Fruit fly (Drosophila melanogaster) whole organism, embryonic: ENCODE data around the gene SREBP.

Source experiments
- Aef1 ChIP-seq: fragments of 200-800 bp; sonication (Bioruptor generic); IDR thresholded peaks from 3 replicates; pipeline ENCODE4 v1.3.6; 2022; ENCODE audit warnings: missing biosample characterization, missing genetic modification characterization
- Atf6 ChIP-seq: fragments of 200-800 bp; sonication (Bioruptor generic); IDR thresholded peaks from 2 replicates; pipeline ENCODE4 v1.3.6; 2022; ENCODE audit warnings: missing biosample characterization, missing genetic modification characterization
- B-H1 ChIP-seq: fragments of 200-800 bp; sonication (Bioruptor generic); IDR thresholded peaks from 3 replicates; pipeline ENCODE4 v1.3.6; 2022; ENCODE audit warnings: missing biosample characterization, missing genetic modification characterization
- BEAF-32 ChIP-seq: fragments of 200-800 bp; sonication (Bioruptor generic); optimal IDR thresholded peaks from 3 replicates; lab custom pipeline; 2017; ENCODE audit warnings: missing biosample characterization, missing genetic modification characterization, mild to moderate bottlenecking, moderate library complexity, missing genetic modification reagents
- CG10209 ChIP-seq: fragments of 200-800 bp; sonication (Bioruptor generic); optimal IDR thresholded peaks from 3 replicates; lab custom pipeline; 2017; ENCODE audit warnings: missing biosample characterization, mild to moderate bottlenecking, missing genetic modification characterization, missing genetic modification reagents
- CG1024 ChIP-seq: fragments of 200-800 bp; sonication (Bioruptor generic); IDR thresholded peaks from 2 replicates; pipeline ENCODE4 v1.3.6; 2022; ENCODE audit warnings: missing biosample characterization, missing genetic modification characterization
- CG12219 ChIP-seq: fragments of 200-800 bp; sonication (Bioruptor generic); optimal IDR thresholded peaks from 3 replicates; lab custom pipeline; 2018; ENCODE audit warnings: missing biosample characterization, mild to moderate bottlenecking, missing genetic modification characterization
- CG14860 ChIP-seq: fragments of 200-800 bp; sonication (Bioruptor generic); IDR thresholded peaks from 3 replicates; pipeline ENCODE4 v1.3.6; 2022; ENCODE audit warnings: missing biosample characterization, missing genetic modification characterization; ENCODE audit not compliant: partially characterized antibody
- CG14965 ChIP-seq: fragments of 200-800 bp; sonication (Bioruptor generic); optimal IDR thresholded peaks from 2 replicates; lab custom pipeline; 2016; ENCODE audit warnings: missing biosample characterization, missing genetic modification characterization, borderline replicate concordance
- CG15601 ChIP-seq: fragments of 200-800 bp; sonication (Bioruptor generic); optimal IDR thresholded peaks from 3 replicates; lab custom pipeline; 2019; ENCODE audit warnings: missing biosample characterization, mild to moderate bottlenecking, missing genetic modification characterization, moderate library complexity
- CG17328 ChIP-seq: fragments of 200-800 bp; sonication (Bioruptor generic); IDR thresholded peaks from 2 replicates; pipeline ENCODE4 v1.3.6; 2022; ENCODE audit warnings: missing biosample characterization, missing genetic modification characterization
- CG18011 ChIP-seq: fragments of 200-800 bp; sonication (Bioruptor generic); optimal IDR thresholded peaks from 2 replicates; lab custom pipeline; 2017; ENCODE audit warnings: missing biosample characterization, missing genetic modification characterization, mild to moderate bottlenecking, moderate library complexity, missing genotype
- CG2116 ChIP-seq: fragments of 200-800 bp; sonication (Bioruptor generic); optimal IDR thresholded peaks from 3 replicates; lab custom pipeline; 2018; ENCODE audit warnings: missing biosample characterization, mild to moderate bottlenecking, missing genetic modification characterization
- CG2678 ChIP-seq: fragments of 200-800 bp; sonication (Bioruptor generic); optimal IDR thresholded peaks from 3 replicates; lab custom pipeline; 2019; ENCODE audit warnings: missing biosample characterization, mild to moderate bottlenecking, missing genetic modification characterization, moderate library complexity
- CG3847 ChIP-seq: fragments of 200-800 bp; sonication (Bioruptor generic); IDR thresholded peaks from 2 replicates; pipeline ENCODE4 v1.3.6; 2022; ENCODE audit warnings: missing biosample characterization, missing genetic modification characterization
- CG6254 ChIP-seq: fragments of 200-800 bp; sonication (Bioruptor generic); optimal IDR thresholded peaks from 3 replicates; lab custom pipeline; 2017; ENCODE audit warnings: mild to moderate bottlenecking, missing biosample characterization, missing genetic modification reagents, missing genetic modification characterization
- CG7839 ChIP-seq: fragments of 200-800 bp; sonication (Bioruptor generic); optimal IDR thresholded peaks from 3 replicates; lab custom pipeline; 2018; ENCODE audit warnings: missing biosample characterization, mild to moderate bottlenecking, missing genetic modification characterization, moderate library complexity
- CG8924 ChIP-seq: fragments of 200-800 bp; optimal IDR thresholded peaks from 3 replicates; lab custom pipeline; 2019; ENCODE audit warnings: missing biosample characterization, mild to moderate bottlenecking, missing genetic modification characterization, moderate library complexity
- CrebB ChIP-seq: fragments of 200-800 bp; sonication (Bioruptor generic); optimal IDR thresholded peaks from 3 replicates; lab custom pipeline; 2018; ENCODE audit warnings: missing biosample characterization, mild to moderate bottlenecking, missing genetic modification characterization
- Dip3 ChIP-seq: fragments of 200-800 bp; sonication (Bioruptor generic); optimal IDR thresholded peaks from 3 replicates; lab custom pipeline; 2016; ENCODE audit warnings: missing biosample characterization, missing genetic modification characterization
- Gsc ChIP-seq: fragments of 200-800 bp; sonication (Bioruptor generic); IDR thresholded peaks from 2 replicates; pipeline ENCODE4 v1.3.6; 2022; ENCODE audit warnings: missing biosample characterization, missing genetic modification characterization
- H2.0 ChIP-seq: fragments of 200-800 bp; sonication (Bioruptor generic); IDR thresholded peaks from 2 replicates; pipeline ENCODE4 v1.3.6; 2022; ENCODE audit warnings: missing biosample characterization, missing genetic modification characterization
- Kr ChIP-seq: fragments of 200-800 bp; sonication (Bioruptor generic); optimal IDR thresholded peaks from 2 replicates; lab custom pipeline; 2017; ENCODE audit warnings: missing biosample characterization, mild to moderate bottlenecking, missing genetic modification characterization
- Mad ChIP-seq: fragments of 200-800 bp; sonication (Bioruptor generic); optimal IDR thresholded peaks from 2 replicates; lab custom pipeline; 2016; ENCODE audit warnings: missing biosample characterization, missing genetic modification characterization
- Meics ChIP-seq: fragments of 200-800 bp; sonication (Bioruptor generic); optimal IDR thresholded peaks from 2 replicates; lab custom pipeline; 2017; ENCODE audit warnings: missing biosample characterization, mild to moderate bottlenecking, missing genetic modification characterization
- NC2α ChIP-seq: fragments of 200-800 bp; sonication (Bioruptor generic); optimal IDR thresholded peaks from 2 replicates; lab custom pipeline; 2016; ENCODE audit warnings: missing biosample characterization, missing genetic modification characterization
- Nf-YC ChIP-seq: fragments of 200-800 bp; optimal IDR thresholded peaks from 3 replicates; lab custom pipeline; 2019; ENCODE audit warnings: missing biosample characterization, mild to moderate bottlenecking, missing genetic modification characterization, moderate library complexity
- Optix ChIP-seq: fragments of 200-800 bp; sonication (Bioruptor generic); IDR thresholded peaks from 3 replicates; pipeline ENCODE4 v1.3.6; 2022; ENCODE audit warnings: missing biosample characterization, missing genetic modification characterization
- Poxn ChIP-seq: fragments of 200-800 bp; sonication (Bioruptor generic); IDR thresholded peaks from 2 replicates; pipeline ENCODE4 v1.3.6; 2022; ENCODE audit warnings: missing biosample characterization, missing genetic modification characterization
- Side ChIP-seq: fragments of 200-800 bp; sonication (Bioruptor generic); optimal IDR thresholded peaks from 2 replicates; lab custom pipeline; 2016; ENCODE audit warnings: missing biosample characterization, missing genetic modification characterization
- ase ChIP-seq: fragments of 200-800 bp; sonication (Bioruptor generic); IDR thresholded peaks from 3 replicates; pipeline ENCODE4 v1.3.6; 2022; ENCODE audit warnings: missing biosample characterization, missing genetic modification characterization
- corto ChIP-seq: fragments of 200-800 bp; sonication (Bioruptor generic); optimal IDR thresholded peaks from 2 replicates; lab custom pipeline; 2016; ENCODE audit warnings: missing biosample characterization, mild to moderate bottlenecking, missing genetic modification characterization, moderate library complexity
- disco-r ChIP-seq: fragments of 200-800 bp; sonication (Bioruptor generic); optimal IDR thresholded peaks from 2 replicates; lab custom pipeline; 2016; ENCODE audit warnings: missing biosample characterization, missing genetic modification characterization
- dmrt11E ChIP-seq: fragments of 200-800 bp; sonication (Bioruptor generic); optimal IDR thresholded peaks from 3 replicates; lab custom pipeline; 2018; ENCODE audit warnings: missing biosample characterization, mild to moderate bottlenecking, missing genetic modification characterization, moderate library complexity
- gcm ChIP-seq: fragments of 200-800 bp; sonication (Bioruptor generic); optimal IDR thresholded peaks from 2 replicates; lab custom pipeline; 2019; ENCODE audit warnings: missing biosample characterization, mild to moderate bottlenecking, missing genetic modification characterization, moderate library complexity
- grau ChIP-seq: fragments of 200-800 bp; optimal IDR thresholded peaks from 3 replicates; lab custom pipeline; 2019; ENCODE audit warnings: missing biosample characterization, mild to moderate bottlenecking, missing genetic modification characterization, moderate library complexity
- lbe ChIP-seq: fragments of 200-800 bp; sonication (Bioruptor generic); optimal IDR thresholded peaks from 2 replicates; lab custom pipeline; 2016; ENCODE audit warnings: missing biosample characterization, mild to moderate bottlenecking, missing genetic modification characterization
- luna ChIP-seq: fragments of 200-800 bp; sonication (Bioruptor generic); optimal IDR thresholded peaks from 2 replicates; lab custom pipeline; 2016; ENCODE audit warnings: missing biosample characterization, missing genetic modification characterization
- nau ChIP-seq: fragments of 200-800 bp; sonication (Bioruptor generic); optimal IDR thresholded peaks from 3 replicates; lab custom pipeline; 2017; ENCODE audit warnings: missing biosample characterization, mild to moderate bottlenecking, missing genetic modification characterization, missing genetic modification reagents
- nom ChIP-seq: fragments of 200-800 bp; sonication (Bioruptor generic); optimal IDR thresholded peaks from 2 replicates; lab custom pipeline; 2017; ENCODE audit warnings: missing biosample characterization, missing genetic modification characterization, mild to moderate bottlenecking, moderate library complexity, missing genetic modification reagents
- pzg ChIP-seq: fragments of 200-800 bp; sonication (Bioruptor generic); optimal IDR thresholded peaks from 3 replicates; lab custom pipeline; 2018; ENCODE audit warnings: missing biosample characterization, mild to moderate bottlenecking, missing genetic modification characterization, moderate library complexity
- run ChIP-seq: fragments of 200-800 bp; sonication (Bioruptor generic); optimal IDR thresholded peaks from 3 replicates; lab custom pipeline; 2018; ENCODE audit warnings: missing biosample characterization, mild to moderate bottlenecking, missing genetic modification characterization
- sc ChIP-seq, 3 experiments: fragments of >200 bp in 2 of 3; fragments of 200-800 bp in 1 of 3; sonication (Bioruptor generic) in 1 of 3; optimal IDR thresholded peaks; 2 replicates in 2 of 3; 3 replicates in 1 of 3; lab custom pipeline; 2017; ENCODE audit warnings: mild to moderate bottlenecking in 1 of 3, missing biosample characterization in 1 of 3, missing genetic modification characterization in 1 of 3, missing genetic modification reagents in 1 of 3
- slp2 ChIP-seq: fragments of 200-800 bp; sonication (Bioruptor generic); optimal IDR thresholded peaks from 2 replicates; lab custom pipeline; 2016; ENCODE audit warnings: missing biosample characterization, missing genetic modification characterization
- sna ChIP-seq: fragments of 200-800 bp; sonication (Bioruptor generic); IDR thresholded peaks from 2 replicates; pipeline ENCODE4 v1.3.6; 2022; ENCODE audit warnings: missing biosample characterization, missing genetic modification characterization; ENCODE audit not compliant: partially characterized antibody
- tna ChIP-seq: fragments of 200-800 bp; sonication (Bioruptor generic); IDR thresholded peaks from 2 replicates; pipeline ENCODE4 v1.3.6; 2022; ENCODE audit warnings: missing biosample characterization, missing genetic modification characterization; ENCODE audit not compliant: partially characterized antibody
- unc-4 ChIP-seq: fragments of 200-800 bp; sonication (Bioruptor generic); IDR thresholded peaks from 2 replicates; pipeline ENCODE4 v1.3.6; 2022; ENCODE audit warnings: missing biosample characterization, missing genetic modification characterization; ENCODE audit not compliant: partially characterized antibody
- zfh2 ChIP-seq: fragments of 200-800 bp; sonication (Bioruptor generic); optimal IDR thresholded peaks from 2 replicates; lab custom pipeline; 2016; ENCODE audit warnings: missing biosample characterization, missing genetic modification characterization

The SREBP gene

dm6 chr3L:19845047-19845906 lies 51.5 kb downstream of the SREBP start, which contains the start of gene Papss (continued):
- no peak for TF ChIP-seq slp2 (GFP tag; lab: Kevin White, UChicago)
- no peak for TF ChIP-seq B-H1 (GFP tag; lab: Robert Waterston, UW)
- TF ChIP-seq nom (GFP tag; lab: Kevin White, UChicago), result no peak
- TF ChIP-seq CG6254 (GFP tag; lab: Kevin White, UChicago), result peak; percentile 3
- TF ChIP-seq run (tag; lab: Kevin White, UChicago), result no peak
- TF ChIP-seq CG1024, result no peak
- no peak for TF ChIP-seq H2.0 (GFP tag; lab: Robert Waterston, UW)
- no peak for TF ChIP-seq CG14965 (GFP tag; lab: Kevin White, UChicago)
- TF ChIP-seq Nf-YC (tag; lab: Kevin White, UChicago), result no peak
- TF ChIP-seq Mad, result no peak
- no peak for TF ChIP-seq sc (optimal IDR thresholded peaks at IDR 0.05; lab: Kevin White, UChicago)
- TF ChIP-seq sc (GFP tag; optimal IDR thresholded peaks at IDR 0.05; lab: Kevin White, UChicago), result no peak
- peak; percentile 40 for TF ChIP-seq pzg
- no peak for TF ChIP-seq NC2α (GFP tag; lab: Kevin White, UChicago)
- no peak for TF ChIP-seq Kr
- TF ChIP-seq tna (GFP tag; lab: Robert Waterston, UW), result no peak
- no peak for TF ChIP-seq Poxn (GFP tag; lab: Robert Waterston, UW)
- TF ChIP-seq CG14860 (GFP tag; lab: Robert Waterston, UW), result peak; percentile 32; the same call in 1 of the 3 replicates
- peak; percentile 54 for TF ChIP-seq CG2678 (tag; lab: Kevin White, UChicago)
- TF ChIP-seq CG12219 (GFP tag; lab: Kevin White, UChicago), result peak; percentile 14
- TF ChIP-seq CG7839 (tag; lab: Kevin White, UChicago), result no peak
- no peak for TF ChIP-seq grau (tag; lab: Kevin White, UChicago)
- no peak for TF ChIP-seq gcm (GFP tag; lab: Kevin White, UChicago)
- no peak for TF ChIP-seq zfh2 (GFP tag; lab: Kevin White, UChicago)
- no peak for TF ChIP-seq Gsc (GFP tag; lab: Robert Waterston, UW)
- 0 out of 2 replicates have a peak, but pooled peaks have one; percentile 25 for TF ChIP-seq Atf6
- TF ChIP-seq Side (GFP tag; lab: Kevin White, UChicago), result no peak
- no peak for TF ChIP-seq CG17328
- peak; percentile 31 for TF ChIP-seq CG10209 (GFP tag; lab: Kevin White, UChicago)
- no peak for TF ChIP-seq CG2116
- peak; percentile 86 for TF ChIP-seq unc-4
- TF ChIP-seq sna (GFP tag; lab: Robert Waterston, UW), result peak; percentile 86
- TF ChIP-seq Dip3 (GFP tag; lab: Kevin White, UChicago), result no peak
- TF ChIP-seq Aef1 (GFP tag; lab: Robert Waterston, UW), result no peak
- TF ChIP-seq dmrt11E (tag; lab: Kevin White, UChicago), result peak; percentile 19
- TF ChIP-seq luna (GFP tag; lab: Kevin White, UChicago), result no peak
- TF ChIP-seq ase (GFP tag; lab: Robert Waterston, UW), result no peak
- TF ChIP-seq Optix, result no peak
- peak; percentile 51 for TF ChIP-seq CG15601 (tag; lab: Kevin White, UChicago)
- TF ChIP-seq CrebB (tag; lab: Kevin White, UChicago), result no peak
- peak; percentile 26 for TF ChIP-seq Meics
- TF ChIP-seq CG8924 (tag; lab: Kevin White, UChicago), result peak; percentile 27
- TF ChIP-seq corto (GFP tag; lab: Kevin White, UChicago), result no peak
- no peak for TF ChIP-seq CG18011 (GFP tag; lab: Kevin White, UChicago)
- TF ChIP-seq BEAF-32 (GFP tag; lab: Kevin White, UChicago), result peak; percentile 79
- 0 out of 2 replicates have a peak, but pooled peaks have one; percentile 28 for TF ChIP-seq CG3847 (GFP tag; lab: Robert Waterston, UW)
- no peak for TF ChIP-seq nau
- no peak for TF ChIP-seq lbe (GFP tag; lab: Kevin White, UChicago)
- no peak for TF ChIP-seq disco-r (GFP tag; lab: Kevin White, UChicago)
